1 fruit fly cellular context compared by ENCODE assay signal in the genomic region with DNA sequence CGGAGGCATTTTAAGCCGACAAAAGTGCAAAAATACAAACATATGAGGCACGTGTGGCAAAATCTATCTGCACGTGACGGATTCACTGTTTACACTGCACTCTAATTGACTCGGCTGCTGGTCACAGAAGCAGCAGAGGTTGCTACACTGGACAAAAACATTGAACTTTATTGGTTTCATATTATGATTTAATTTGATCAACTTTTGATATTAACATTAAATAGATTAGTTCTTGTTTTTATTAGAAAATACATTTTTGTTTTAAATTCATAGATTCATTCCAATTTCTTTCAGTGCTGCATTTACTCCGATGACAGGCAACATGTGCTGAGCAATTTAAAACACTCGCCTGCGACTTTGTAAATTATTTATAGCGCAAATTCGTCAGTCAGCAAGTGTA.
TF ChIP-seq lines count a peak whose summit lies in the region.

No protein-coding gene starts in this region.

TF ChIP-seq in whole organism, embryonic, 481 proteins besides CTCF, POLR2A, EP300 and RAD21 (continued from another document):
- no peak for TF ChIP-seq Spps (tag; optimal IDR thresholded peaks at IDR 0.05; lab: Kevin White, UChicago)
- TF ChIP-seq CG4424 (GFP tag; optimal IDR thresholded peaks at IDR 0.05; lab: Kevin White, UChicago) = no peak
- no peak for TF ChIP-seq klu (GFP tag; IDR thresholded peaks at IDR 0.05; lab: Robert Waterston, UW)
- no peak for TF ChIP-seq HLH4C (GFP tag; IDR thresholded peaks at IDR 0.05; lab: Robert Waterston, UW; ENCODE audit: partially characterized antibody)
- TF ChIP-seq CG7839 (tag; optimal IDR thresholded peaks at IDR 0.05; lab: Kevin White, UChicago) = peak; percentile 19
- no peak for TF ChIP-seq CG7786 (GFP tag; optimal IDR thresholded peaks at IDR 0.05; lab: Kevin White, UChicago)
- TF ChIP-seq CG10565 (GFP tag; optimal IDR thresholded peaks at IDR 0.05; lab: Kevin White, UChicago) = no peak
- no peak for TF ChIP-seq CG33213 (GFP tag; optimal IDR thresholded peaks at IDR 0.05; lab: Kevin White, UChicago)
- no peak for TF ChIP-seq Asciz (GFP tag; optimal IDR thresholded peaks at IDR 0.05; lab: Kevin White, UChicago)
- no peak for TF ChIP-seq CG3407 (GFP tag; optimal IDR thresholded peaks at IDR 0.05; lab: Kevin White, UChicago)
- no peak for TF ChIP-seq ham (GFP tag; IDR thresholded peaks at IDR 0.05; lab: Robert Waterston, UW)
- no peak for TF ChIP-seq ara (GFP tag; IDR thresholded peaks at IDR 0.05; lab: Robert Waterston, UW)
- TF ChIP-seq her (GFP tag; optimal IDR thresholded peaks at IDR 0.05; lab: Kevin White, UChicago) = no peak
- no peak for TF ChIP-seq sisA (GFP tag; IDR thresholded peaks at IDR 0.05; lab: Robert Waterston, UW)
- TF ChIP-seq sim (GFP tag; IDR thresholded peaks at IDR 0.05; lab: Robert Waterston, UW) = no peak
TF ChIP-seq in whole organism, embryonic: peak in this region for 21.
